Fruit fly (Drosophila melanogaster) whole organism, embryonic: ENCODE data around the gene Cyp4d21.

Experiments
- Blimp-1 ChIP-seq: fragments of 200-800 bp; sonication (Bioruptor generic); optimal IDR thresholded peaks from 3 replicates; lab custom pipeline; 2018; ENCODE audit warnings: missing biosample characterization, missing genetic modification characterization, mild to moderate bottlenecking, moderate library complexity, missing genetic modification reagents
- CG10321 ChIP-seq: fragments of 200-800 bp; sonication (Bioruptor generic); IDR thresholded peaks from 2 replicates; pipeline ENCODE4 v1.3.6; 2022; ENCODE audit warnings: missing biosample characterization, missing genetic modification characterization
- CG17612 ChIP-seq: fragments of 200-800 bp; sonication (Bioruptor generic); IDR thresholded peaks from 2 replicates; pipeline ENCODE4 v1.3.6; 2022; ENCODE audit warnings: missing biosample characterization, missing genetic modification characterization
- CG2199 ChIP-seq: fragments of 200-800 bp; sonication (Bioruptor generic); IDR thresholded peaks from 3 replicates; pipeline ENCODE4 v1.3.6; 2022; ENCODE audit warnings: missing biosample characterization, missing genetic modification characterization
- CG32772 ChIP-seq: fragments of 200-800 bp; sonication (Bioruptor generic); IDR thresholded peaks from 2 replicates; pipeline ENCODE4 v1.3.6; 2022; ENCODE audit warnings: missing biosample characterization, missing genetic modification characterization
- CG34422 ChIP-seq: fragments of 200-800 bp; sonication (Bioruptor generic); IDR thresholded peaks from 3 replicates; pipeline ENCODE4 v1.3.6; 2022; ENCODE audit warnings: missing biosample characterization, missing genetic modification characterization
- CTCF ChIP-seq: fragments of 200-800 bp; sonication (Bioruptor generic); optimal IDR thresholded peaks from 2 replicates; lab custom pipeline; 2017; ENCODE audit warnings: missing biosample characterization, mild to moderate bottlenecking, missing genetic modification characterization, moderate library complexity
- onecut ChIP-seq: fragments of 200-800 bp; sonication (Bioruptor generic); IDR thresholded peaks from 2 replicates; pipeline ENCODE4 v1.3.6; 2022; ENCODE audit warnings: missing biosample characterization, missing genetic modification characterization
- vnd ChIP-seq: fragments of 200-800 bp; sonication (Bioruptor generic); IDR thresholded peaks from 3 replicates; pipeline ENCODE4 v1.3.6; 2022; ENCODE audit warnings: missing biosample characterization, missing genetic modification characterization; ENCODE audit not compliant: partially characterized antibody
- zen2 ChIP-seq: fragments of 200-800 bp; sonication (Bioruptor generic); IDR thresholded peaks from 3 replicates; pipeline ENCODE4 v1.3.6; 2022; ENCODE audit warnings: missing biosample characterization, missing genetic modification characterization; ENCODE audit not compliant: partially characterized antibody

DNA sequence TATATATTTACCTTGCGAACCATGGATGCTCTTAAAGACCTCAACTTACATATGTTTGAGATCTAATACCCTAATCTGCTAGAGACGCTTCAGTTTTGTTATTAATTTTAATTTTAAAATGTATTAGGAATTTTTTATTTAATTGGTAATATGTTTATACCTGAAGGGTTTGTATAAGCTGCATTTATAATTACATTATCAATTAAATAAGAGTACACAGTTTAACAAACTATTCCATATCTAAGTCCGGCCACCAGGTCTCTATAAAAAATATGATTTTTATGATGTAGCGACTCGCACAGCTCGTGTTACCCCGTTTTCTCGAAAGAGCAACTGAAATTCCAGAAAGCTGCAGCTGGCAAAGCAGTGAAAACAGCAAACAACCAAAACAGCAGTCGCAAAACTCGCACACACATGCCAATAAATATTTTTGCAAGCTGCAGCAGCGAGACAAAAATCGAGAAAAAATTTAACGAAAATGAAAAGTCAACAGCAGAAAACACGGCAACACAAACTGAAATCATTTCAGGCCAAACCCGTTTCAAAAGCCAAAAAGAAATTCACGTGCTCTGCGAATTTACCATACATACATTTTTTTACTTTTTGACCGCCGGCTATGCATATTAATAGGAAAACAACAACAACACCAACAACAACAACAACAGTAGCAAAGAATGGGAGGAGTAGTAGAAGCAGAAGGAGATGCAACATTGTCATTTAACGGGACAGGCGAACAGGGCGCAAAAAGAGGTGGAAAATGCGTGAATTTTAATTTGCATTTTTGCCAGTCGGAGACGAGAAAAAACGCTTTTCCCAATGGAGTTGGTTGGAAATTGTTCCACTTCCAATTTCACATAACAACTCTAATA is 30.9 kb upstream of the Cyp4d21 start:
- no peak for TF ChIP-seq zen2
- TF ChIP-seq Blimp-1 (GFP tag; lab: Kevin White, UChicago): no peak
- no peak for TF ChIP-seq CG34422 (GFP tag; lab: Robert Waterston, UW)
- TF ChIP-seq vnd: no peak
- TF ChIP-seq CG2199 (GFP tag; lab: Robert Waterston, UW): no peak
- no peak for TF ChIP-seq CG17612 (GFP tag; lab: Robert Waterston, UW)
- TF ChIP-seq onecut (GFP tag; lab: Robert Waterston, UW): no peak
- no peak for TF ChIP-seq CG10321
- TF ChIP-seq CTCF: no peak
- TF ChIP-seq CG32772 (GFP tag; lab: Robert Waterston, UW): no peak
